Worm (Caenorhabditis elegans) whole organism, young adult: Measurements from ENCODE around the gene lgc-22.

Experiments used
- B0261.1 ChIP-seq: sonication (generic microtip); optimal IDR thresholded peaks from 2 replicates; lab custom pipeline; 2016; ENCODE audit warnings: mild to moderate bottlenecking, missing genetic modification characterization, moderate library complexity, missing compliant biosample characterization
- B0336.3 ChIP-seq: fragments of 200-800 bp; sonication (Bioruptor generic); IDR thresholded peaks from 2 replicates; pipeline ENCODE4 v1.3.6; 2022; ENCODE audit warnings: missing genetic modification characterization, missing compliant biosample characterization
- C06A6.2 ChIP-seq: fragments of 200-800 bp; sonication (Bioruptor generic); conservative IDR thresholded peaks from 2 replicates; pipeline ENCODE4 v1.3.6; 2022; ENCODE audit warnings: missing genetic modification characterization, missing compliant biosample characterization
- F10E7.11 ChIP-seq: sonication (generic microtip); optimal IDR thresholded peaks from 2 replicates; lab custom pipeline; 2017; ENCODE audit warnings: mild to moderate bottlenecking, missing genetic modification characterization, moderate library complexity, missing compliant biosample characterization
- F33H1.4 ChIP-seq: fragments of 200-800 bp; sonication (Bioruptor generic); IDR thresholded peaks from 2 replicates; pipeline ENCODE4 v1.3.6; 2022; ENCODE audit warnings: missing genetic modification reagents, missing genetic modification characterization, missing compliant biosample characterization
- F49E8.2 ChIP-seq: sonication (generic microtip); optimal IDR thresholded peaks from 3 replicates; lab custom pipeline; 2017; ENCODE audit warnings: missing genetic modification characterization, mild to moderate bottlenecking, missing compliant biosample characterization, antibody characterized with exemption, moderate library complexity; ENCODE audit not compliant: insufficient read depth
- F52B5.7 ChIP-seq: sonication (generic microtip); optimal IDR thresholded peaks from 2 replicates; lab custom pipeline; 2016; ENCODE audit warnings: mild to moderate bottlenecking, missing genetic modification characterization, missing compliant biosample characterization
- F57C9.4 ChIP-seq: sonication (generic microtip); optimal IDR thresholded peaks from 2 replicates; lab custom pipeline; 2017; ENCODE audit warnings: mild to moderate bottlenecking, missing genetic modification characterization, missing compliant biosample characterization
- K11D2.4 ChIP-seq: fragments of 200-800 bp; sonication (Bioruptor generic); IDR thresholded peaks from 2 replicates; pipeline ENCODE4 v1.3.6; 2022; ENCODE audit warnings: missing genetic modification reagents, missing genetic modification characterization, missing compliant biosample characterization
- Y53F4B.3 ChIP-seq: fragments of 200-800 bp; sonication (Bioruptor generic); IDR thresholded peaks from 2 replicates; pipeline ENCODE4 v1.3.6; 2022; ENCODE audit warnings: missing genetic modification reagents, missing genetic modification characterization, missing compliant biosample characterization
- Y53G8AR.9 ChIP-seq: fragments of 200-800 bp; sonication (Bioruptor generic); conservative IDR thresholded peaks from 2 replicates; pipeline ENCODE4 v1.3.6; 2022; ENCODE audit warnings: missing genetic modification reagents, missing genetic modification characterization, missing compliant biosample characterization
- ZK185.1 ChIP-seq: sonication (generic microtip); optimal IDR thresholded peaks from 2 replicates; lab custom pipeline; 2016; ENCODE audit warnings: mild to moderate bottlenecking, missing genetic modification characterization, missing compliant biosample characterization; ENCODE audit not compliant: poor library complexity, severe bottlenecking
- akir-1 ChIP-seq: fragments of 200-800 bp; sonication (Bioruptor generic); optimal IDR thresholded peaks from 2 replicates; lab custom pipeline; 2018; ENCODE audit warnings: mild to moderate bottlenecking, missing genetic modification characterization, moderate library complexity, missing compliant biosample characterization
- atf-7 ChIP-seq: sonication (generic microtip); optimal IDR thresholded peaks from 2 replicates; lab custom pipeline; 2017; ENCODE audit warnings: mild to moderate bottlenecking, missing genetic modification characterization, missing compliant biosample characterization
- attf-3 ChIP-seq: fragments of 200-800 bp; sonication (Bioruptor generic); conservative IDR thresholded peaks from 2 replicates; pipeline ENCODE4 v1.3.6; 2022; ENCODE audit warnings: missing genetic modification reagents, missing genetic modification characterization, missing compliant biosample characterization
- bed-1 ChIP-seq: fragments of 200-800 bp; sonication (Bioruptor generic); IDR thresholded peaks from 2 replicates; pipeline ENCODE4 v1.3.6; 2022; ENCODE audit warnings: missing genetic modification reagents, missing genetic modification characterization, missing compliant biosample characterization
- bed-2 ChIP-seq: fragments of 200-800 bp; sonication (Bioruptor generic); IDR thresholded peaks from 2 replicates; pipeline ENCODE4 v1.3.6; 2022; ENCODE audit warnings: missing genetic modification reagents, missing genetic modification characterization, missing compliant biosample characterization
- ceh-40 ChIP-seq: fragments of 200-800 bp; sonication (Bioruptor generic); IDR thresholded peaks from 2 replicates; pipeline ENCODE4 v1.3.6; 2022; ENCODE audit warnings: missing genetic modification characterization, missing compliant biosample characterization
- ceh-58 ChIP-seq: fragments of 200-800 bp; sonication (Bioruptor generic); IDR thresholded peaks from 2 replicates; pipeline ENCODE4 v1.3.6; 2022; ENCODE audit warnings: missing genetic modification characterization, missing compliant biosample characterization
- ceh-79 ChIP-seq: sonication (generic microtip); optimal IDR thresholded peaks from 2 replicates; lab custom pipeline; 2017; ENCODE audit warnings: mild to moderate bottlenecking, missing genetic modification characterization, missing compliant biosample characterization
- ceh-91 ChIP-seq: fragments of 200-800 bp; sonication (Bioruptor generic); IDR thresholded peaks from 2 replicates; pipeline ENCODE4 v1.3.6; 2022; ENCODE audit warnings: missing genetic modification reagents, missing genetic modification characterization, missing compliant biosample characterization
- die-1 ChIP-seq: sonication (generic microtip); optimal IDR thresholded peaks from 2 replicates; lab custom pipeline; 2016; ENCODE audit warnings: missing genotype, mild to moderate bottlenecking, missing genetic modification characterization, missing compliant biosample characterization
- dpff-1 ChIP-seq: sonication (generic microtip); optimal IDR thresholded peaks from 2 replicates; lab custom pipeline; 2017; ENCODE audit warnings: mild to moderate bottlenecking, missing genetic modification characterization, missing compliant biosample characterization
- egrh-3 ChIP-seq: fragments of 200-800 bp; sonication (Bioruptor generic); IDR thresholded peaks from 2 replicates; pipeline ENCODE4 v1.3.6; 2022; ENCODE audit warnings: missing genetic modification reagents, missing genetic modification characterization, missing compliant biosample characterization
- ets-4 ChIP-seq: fragments of 200-800 bp; sonication (Bioruptor generic); optimal IDR thresholded peaks from 2 replicates; lab custom pipeline; 2018; ENCODE audit warnings: mild to moderate bottlenecking, missing genetic modification characterization, missing compliant biosample characterization
- hlh-12 ChIP-seq: sonication (generic microtip); optimal IDR thresholded peaks from 2 replicates; lab custom pipeline; 2016; ENCODE audit warnings: missing genetic modification characterization, missing compliant biosample characterization
- hlh-26 ChIP-seq: fragments of 200-800 bp; sonication (Bioruptor generic); conservative IDR thresholded peaks from 2 replicates; pipeline ENCODE4 v1.3.6; 2022; ENCODE audit warnings: missing genetic modification reagents, missing genetic modification characterization, missing compliant biosample characterization
- hmg-1.2 ChIP-seq: fragments of 200-800 bp; sonication (Bioruptor generic); IDR thresholded peaks from 2 replicates; pipeline ENCODE4 v1.3.6; 2022; ENCODE audit warnings: missing genetic modification reagents, missing genetic modification characterization, missing compliant biosample characterization
- hmg-20 ChIP-seq: fragments of 200-800 bp; sonication (Bioruptor generic); IDR thresholded peaks from 2 replicates; pipeline ENCODE4 v1.3.6; 2022; ENCODE audit warnings: missing genetic modification reagents, missing genetic modification characterization, missing compliant biosample characterization
- hsf-1 ChIP-seq: fragments of 200-800 bp; sonication (Bioruptor generic); IDR thresholded peaks from 2 replicates; pipeline ENCODE4 v1.3.6; 2022; ENCODE audit warnings: missing genetic modification reagents, missing genetic modification characterization, missing compliant biosample characterization
- let-607 ChIP-seq, 2 experiments: fragments of 200-800 bp in 1 of 2; sonication (Bioruptor generic) in 1 of 2; sonication (generic microtip) in 1 of 2; optimal IDR thresholded peaks; 2 replicates each; lab custom pipeline; 2016 to 2018; ENCODE audit warnings: mild to moderate bottlenecking in 2 of 2, missing compliant biosample characterization in 2 of 2, missing genetic modification characterization in 2 of 2, moderate library complexity in 2 of 2, missing genotype in 1 of 2
- lsl-1 ChIP-seq: fragments of 200-800 bp; sonication (Bioruptor generic); optimal IDR thresholded peaks from 2 replicates; lab custom pipeline; 2018; ENCODE audit warnings: mild to moderate bottlenecking, missing genetic modification characterization, moderate library complexity, missing compliant biosample characterization
- madf-8 ChIP-seq: fragments of 200-800 bp; sonication (Bioruptor generic); conservative IDR thresholded peaks from 2 replicates; pipeline ENCODE4 v1.3.6; 2022; ENCODE audit warnings: missing genetic modification reagents, missing genetic modification characterization, missing compliant biosample characterization
- mes-4 ChIP-seq: sonication (generic microtip); optimal IDR thresholded peaks from 2 replicates; lab custom pipeline; 2016; ENCODE audit warnings: missing genotype, missing genetic modification characterization, missing compliant biosample characterization
- nfyb-1 ChIP-seq: fragments of 200-800 bp; sonication (Bioruptor generic); IDR thresholded peaks from 2 replicates; pipeline ENCODE4 v1.3.6; 2022; ENCODE audit warnings: missing genetic modification reagents, missing genetic modification characterization, missing compliant biosample characterization
- nhr-80 ChIP-seq: sonication (generic microtip); optimal IDR thresholded peaks from 2 replicates; lab custom pipeline; 2016; ENCODE audit warnings: missing genetic modification characterization, missing compliant biosample characterization
- nhr-90 ChIP-seq: sonication (generic microtip); optimal IDR thresholded peaks from 2 replicates; lab custom pipeline; 2016; ENCODE audit warnings: missing genotype, mild to moderate bottlenecking, missing genetic modification characterization, missing compliant biosample characterization
- pbrm-1 ChIP-seq: fragments of 200-800 bp; sonication (Bioruptor generic); IDR thresholded peaks from 2 replicates; pipeline ENCODE4 v1.3.6; 2022; ENCODE audit warnings: missing genetic modification reagents, missing genetic modification characterization, missing compliant biosample characterization
- rcor-1 ChIP-seq: fragments of 200-800 bp; sonication (Bioruptor generic); IDR thresholded peaks from 2 replicates; pipeline ENCODE4 v1.3.6; 2022; ENCODE audit warnings: missing genetic modification reagents, missing genetic modification characterization, missing compliant biosample characterization
- rec-8 ChIP-seq, 2 experiments: sonication (generic microtip); optimal IDR thresholded peaks; 2 replicates each; lab custom pipeline; 2016; ENCODE audit warnings: mild to moderate bottlenecking in 2 of 2, missing genetic modification characterization in 2 of 2, missing genetic modification reagents in 2 of 2, missing genotype in 2 of 2, missing biosample characterization in 1 of 2, missing compliant biosample characterization in 1 of 2, moderate library complexity in 1 of 2
- repo-1 ChIP-seq: sonication (generic microtip); optimal IDR thresholded peaks from 2 replicates; lab custom pipeline; 2017; ENCODE audit warnings: mild to moderate bottlenecking, missing genetic modification characterization, missing compliant biosample characterization
- sdz-38 ChIP-seq: sonication (generic microtip); optimal IDR thresholded peaks from 2 replicates; lab custom pipeline; 2016; ENCODE audit warnings: missing genotype, missing genetic modification characterization, missing compliant biosample characterization
- sea-2 ChIP-seq: fragments of 200-800 bp; sonication (Bioruptor generic); IDR thresholded peaks from 2 replicates; pipeline ENCODE4 v1.3.6; 2022; ENCODE audit warnings: missing genetic modification characterization, missing compliant biosample characterization
- tbp1 ChIP-seq: fragments of 200-800 bp; sonication (Bioruptor generic); optimal IDR thresholded peaks from 2 replicates; lab custom pipeline; 2018; ENCODE audit warnings: mild to moderate bottlenecking, missing genetic modification characterization, missing compliant biosample characterization
- unc-62 ChIP-seq: fragments of 150-350 bp; optimal IDR thresholded peaks from 2 replicates; lab custom pipeline; 2014; ENCODE audit warnings: missing biosample characterization, missing genetic modification reagents, missing genetic modification characterization
- zfh-2 ChIP-seq: fragments of 200-800 bp; sonication (Bioruptor generic); conservative IDR thresholded peaks from 2 replicates; pipeline ENCODE4 v1.3.6; 2022; ENCODE audit warnings: missing genetic modification reagents, missing genetic modification characterization, missing compliant biosample characterization
- ztf-28 ChIP-seq: fragments of 200-800 bp; sonication (Bioruptor generic); IDR thresholded peaks from 2 replicates; pipeline ENCODE4 v1.3.6; 2022; ENCODE audit warnings: missing genetic modification reagents, missing genetic modification characterization, missing compliant biosample characterization
- ztf-6 ChIP-seq: fragments of 200-800 bp; sonication (Bioruptor generic); IDR thresholded peaks from 2 replicates; pipeline ENCODE4 v1.3.6; 2022; ENCODE audit warnings: missing genetic modification reagents, missing genetic modification characterization, missing compliant biosample characterization

lgc-22 gene

DNA sequence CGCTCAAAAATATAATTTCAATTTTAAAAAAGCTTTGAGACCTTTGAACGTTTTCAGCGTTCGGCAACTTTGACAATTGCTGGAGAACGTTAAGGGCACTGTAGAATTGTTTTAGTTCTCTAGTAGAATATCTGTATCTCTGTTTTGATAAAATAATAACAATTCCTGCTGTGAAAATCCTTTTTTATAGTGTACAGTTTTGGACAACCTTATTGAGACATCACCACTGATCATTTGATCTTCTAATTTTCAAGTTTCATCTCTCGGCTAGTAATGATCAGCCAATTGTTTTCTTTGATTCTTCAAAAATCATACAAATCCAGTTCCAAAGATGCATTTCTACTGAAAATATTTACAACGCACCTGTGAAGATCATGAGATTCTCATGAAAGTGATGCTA lies 8.5 kb upstream of the lgc-22 start, which contains the start of gene F15E6.10:
Gene F15E6.10, plus strand, starts transcription at position 301 of the 400 bp plus-strand sequence.
- TF ChIP-seq let-607 (tag; optimal IDR thresholded peaks at IDR 0.05; lab: Kevin White, UChicago) (no peak), tbp1 (GFP tag; lab: Kevin White, UChicago) (no peak), egrh-3 (GFP tag; lab: Robert Waterston, UW) (no peak), rcor-1 (no peak), ZK185.1 (tag; lab: Kevin White, UChicago) (no peak), ztf-6 (GFP tag; lab: Robert Waterston, UW) (no peak), hmg-1.2 (GFP tag; lab: Robert Waterston, UW) (no peak)

DNA sequence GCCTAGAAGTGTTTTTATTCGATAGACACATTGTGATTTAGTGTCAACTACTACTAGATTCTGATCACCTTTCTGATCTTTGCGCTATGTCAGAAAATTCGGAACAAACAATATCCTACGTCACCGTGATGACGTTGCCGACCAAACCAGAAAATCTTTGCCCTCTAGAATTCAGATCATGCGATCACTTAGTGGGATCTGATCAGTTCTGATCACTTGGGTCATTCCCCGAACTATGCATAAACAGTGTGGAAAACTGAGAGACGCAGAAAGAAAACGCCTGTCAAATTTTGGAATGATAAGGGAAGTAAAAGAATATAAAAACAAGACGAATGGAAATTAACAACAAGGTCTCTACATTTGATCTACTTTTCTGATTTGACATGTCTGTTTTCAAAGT lies 6.6 kb upstream of the lgc-22 start, which contains the start of gene F15E6.3:
Gene F15E6.3, plus strand, starts transcription at position 344 of the 400 bp plus-strand sequence.
- no peak for TF ChIP-seq rec-8 (tag; optimal IDR thresholded peaks at IDR 0.05; lab: Kevin White, UChicago)
- no peak for TF ChIP-seq bed-1 (GFP tag; lab: Robert Waterston, UW)
- TF ChIP-seq die-1 (tag; lab: Kevin White, UChicago), result no peak
- TF ChIP-seq C06A6.2 (GFP tag; lab: Robert Waterston, UW), result no peak
- TF ChIP-seq F10E7.11, result no peak
- TF ChIP-seq nfyb-1 (GFP tag; lab: Robert Waterston, UW), result peak; percentile 22; the same call in 1 of the 2 replicates
- no peak for TF ChIP-seq pbrm-1 (GFP tag; lab: Robert Waterston, UW)
- no peak for TF ChIP-seq F57C9.4 (tag; lab: Kevin White, UChicago)
- no peak for TF ChIP-seq sea-2
- TF ChIP-seq ets-4 (GFP tag; lab: Kevin White, UChicago), result no peak
- TF ChIP-seq madf-8, result no peak
- TF ChIP-seq unc-62 (GFP tag; lab: Kevin White, UChicago), result no peak
- no peak for TF ChIP-seq ceh-58 (GFP tag; lab: Robert Waterston, UW)
- TF ChIP-seq lsl-1 (GFP tag; lab: Kevin White, UChicago), result no peak
- no peak for TF ChIP-seq Y53F4B.3 (GFP tag; lab: Robert Waterston, UW)
- TF ChIP-seq sdz-38 (tag; lab: Kevin White, UChicago), result no peak
- TF ChIP-seq hmg-20 (GFP tag; lab: Robert Waterston, UW), result no peak
- TF ChIP-seq hmg-1.2 (GFP tag; lab: Robert Waterston, UW), result peak; percentile 58; the same call in 1 of the 2 replicates
- no peak for TF ChIP-seq hlh-12 (tag; lab: Kevin White, UChicago)
- TF ChIP-seq dpff-1 (tag; lab: Kevin White, UChicago), result no peak
- TF ChIP-seq egrh-3 (GFP tag; lab: Robert Waterston, UW), result no peak
- no peak for TF ChIP-seq attf-3
- no peak for TF ChIP-seq K11D2.4
- TF ChIP-seq F33H1.4 (GFP tag; lab: Robert Waterston, UW), result no peak
- TF ChIP-seq B0261.1 (tag; lab: Kevin White, UChicago), result no peak
- no peak for TF ChIP-seq repo-1 (tag; lab: Kevin White, UChicago)
- no peak for TF ChIP-seq hlh-26 (GFP tag; lab: Robert Waterston, UW)
- no peak for TF ChIP-seq mes-4
- no peak for TF ChIP-seq ceh-79 (tag; lab: Kevin White, UChicago)
- TF ChIP-seq B0336.3, result no peak
- no peak for TF ChIP-seq F52B5.7 (tag; lab: Kevin White, UChicago)
- no peak for TF ChIP-seq bed-2 (GFP tag; lab: Robert Waterston, UW)
- no peak for TF ChIP-seq tbp1 (GFP tag; lab: Kevin White, UChicago)
- TF ChIP-seq hsf-1, result no peak
- TF ChIP-seq ztf-28 (GFP tag; lab: Robert Waterston, UW), result no peak
- TF ChIP-seq ceh-91 (GFP tag; lab: Robert Waterston, UW), result no peak
- TF ChIP-seq zfh-2 (GFP tag; lab: Robert Waterston, UW), result no peak
- peak; percentile 1 for TF ChIP-seq nhr-80 (tag; lab: Kevin White, UChicago)
- no peak for TF ChIP-seq nhr-90 (tag; lab: Kevin White, UChicago)
- TF ChIP-seq atf-7, result peak; percentile 34
- TF ChIP-seq ceh-40, result no peak
- no peak for TF ChIP-seq akir-1 (GFP tag; lab: Kevin White, UChicago)
- no peak for TF ChIP-seq F49E8.2 (tag; lab: Kevin White, UChicago)
- no peak for TF ChIP-seq Y53G8AR.9 (GFP tag; lab: Robert Waterston, UW)
